Worm (Caenorhabditis elegans) whole organism, late embryonic: ENCODE results near the gene R10E4.9.
A peak's percentile ranks its signal among the peaks of the same experiment; 100 is the strongest.

Experiments used
- ama-1 ChIP-seq: fragments of 150-350 bp; optimal IDR thresholded peaks from 2 replicates; lab custom pipeline; 2014
- ceh-48 ChIP-seq: sonication (generic microtip); optimal IDR thresholded peaks from 2 replicates; lab custom pipeline; 2016; ENCODE audit warnings: missing genetic modification characterization, inconsistent platforms, missing compliant biosample characterization
- nfya-1 ChIP-seq: sonication (generic microtip); optimal IDR thresholded peaks from 2 replicates; lab custom pipeline; 2017; ENCODE audit warnings: missing genetic modification characterization, mild to moderate bottlenecking, missing compliant biosample characterization, antibody characterized with exemption, moderate library complexity
- nhr-11 ChIP-seq: fragments of 150-350 bp; optimal IDR thresholded peaks from 2 replicates; lab custom pipeline; 2014; ENCODE audit warnings: missing biosample characterization, missing genetic modification characterization
- pha-4 ChIP-seq: fragments of 150-350 bp; optimal IDR thresholded peaks from 2 replicates; lab custom pipeline; 2018; ENCODE audit warnings: missing biosample characterization, missing genetic modification reagents, missing genetic modification characterization
- pqm-1 ChIP-seq: sonication (generic microtip); optimal IDR thresholded peaks from 2 replicates; lab custom pipeline; 2016; ENCODE audit warnings: missing genetic modification characterization, missing compliant biosample characterization

DNA sequence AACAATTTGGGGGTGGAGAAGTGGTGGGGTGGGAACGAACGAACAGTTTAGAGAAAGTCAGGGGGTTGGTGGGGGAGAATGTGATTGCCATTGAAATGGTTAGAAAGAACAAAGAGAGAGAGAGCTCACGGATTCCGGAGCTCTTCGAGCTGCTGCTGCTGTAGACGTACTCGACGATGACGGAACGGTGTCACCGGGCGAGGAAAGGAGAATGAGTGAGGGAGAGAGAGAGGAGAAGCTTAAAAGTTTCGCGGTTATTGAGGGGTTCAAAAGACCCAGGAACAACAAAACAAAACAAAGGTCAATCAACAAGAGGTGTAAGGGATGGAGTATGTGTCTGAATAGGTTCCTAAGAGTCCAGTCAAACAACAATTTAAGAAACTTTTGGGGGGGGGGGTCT lies 25.9 kb downstream of the R10E4.9 start:
- TF ChIP-seq nhr-11 (tag; lab: Kevin White, UChicago) (no peak), nfya-1 (tag; lab: Kevin White, UChicago) (no peak), ceh-48 (tag; lab: Kevin White, UChicago) (no peak), pha-4 (no peak), pqm-1 (tag; lab: Kevin White, UChicago) (no peak), ama-1 (lab: Kevin White, UChicago) (peak; percentile 74)
